Worm (Caenorhabditis elegans) whole organism, early embryonic: ENCODE measurements around the gene mltn-3.

ENCODE experiments used
- aly-1 ChIP-seq: sonication (generic microtip); optimal IDR thresholded peaks from 2 replicates; lab custom pipeline; 2016; ENCODE audit warnings: missing genetic modification characterization, missing compliant biosample characterization
- tbx-37 ChIP-seq: fragments of 200-800 bp; sonication (Bioruptor generic); conservative IDR thresholded peaks from 2 replicates; pipeline ENCODE4 v1.3.6; 2022; ENCODE audit warnings: missing genetic modification reagents, missing genetic modification characterization, missing compliant biosample characterization

DNA sequence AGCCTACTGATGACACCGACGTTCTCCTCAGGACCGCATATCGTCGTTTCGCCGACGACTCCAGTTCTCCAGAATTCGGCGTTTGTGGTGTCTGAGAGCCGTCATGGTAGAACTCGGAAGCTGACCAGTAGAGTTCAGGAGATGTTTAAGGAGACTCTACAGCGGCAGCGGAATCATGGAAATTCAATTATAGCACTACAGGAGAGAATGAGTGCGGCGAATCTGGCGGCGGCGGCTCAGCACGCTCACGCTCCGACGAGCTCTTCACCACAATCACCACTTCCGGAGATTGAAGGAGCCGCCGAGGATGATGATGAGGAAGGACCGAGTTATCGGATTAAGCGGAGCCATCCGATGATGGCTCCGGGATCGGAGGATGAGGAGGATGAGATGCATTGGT is 36.6 kb upstream of the mltn-3 start:
- TF ChIP-seq tbx-37 (GFP tag; lab: Robert Waterston, UW) (no peak), aly-1 (tag; lab: Kevin White, UChicago) (no peak)
